Fruit fly (Drosophila melanogaster) S2 (cell line): ENCODE results near the gene CG13606.

Experiments
- CG8478 ChIP-seq: fragments of >200 bp; optimal IDR thresholded peaks from 2 replicates; lab custom pipeline; 2018
- CTCF ChIP-seq, 2 experiments: fragments of >200 bp; optimal IDR thresholded peaks; 2 replicates each; lab custom pipeline; 2018

The CG13606 gene

DNA sequence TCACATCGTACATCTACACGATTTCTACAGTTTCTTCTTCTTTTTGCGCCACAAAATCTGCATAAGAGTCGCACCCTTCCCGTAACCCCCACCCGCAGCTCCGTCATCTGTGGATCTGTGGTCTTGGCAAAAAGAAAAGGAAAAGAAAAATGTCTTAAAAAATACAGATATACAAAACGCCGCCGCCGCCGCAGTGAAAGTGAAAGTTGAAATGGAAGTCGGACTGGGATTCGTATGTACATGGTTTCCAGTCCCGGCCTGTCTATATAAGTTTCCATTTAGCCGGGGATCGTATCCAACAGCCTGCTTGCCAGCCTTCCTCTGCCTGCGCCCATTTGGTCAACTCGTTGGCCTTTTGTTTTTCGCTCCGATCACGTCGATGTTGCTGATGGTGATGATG, 43.6 kb downstream of the CG13606 start:
- TF ChIP-seq CTCF (optimal IDR thresholded peaks at IDR 0.05; lab: Kevin White, UChicago) (no peak), CG8478 (no peak)

DNA sequence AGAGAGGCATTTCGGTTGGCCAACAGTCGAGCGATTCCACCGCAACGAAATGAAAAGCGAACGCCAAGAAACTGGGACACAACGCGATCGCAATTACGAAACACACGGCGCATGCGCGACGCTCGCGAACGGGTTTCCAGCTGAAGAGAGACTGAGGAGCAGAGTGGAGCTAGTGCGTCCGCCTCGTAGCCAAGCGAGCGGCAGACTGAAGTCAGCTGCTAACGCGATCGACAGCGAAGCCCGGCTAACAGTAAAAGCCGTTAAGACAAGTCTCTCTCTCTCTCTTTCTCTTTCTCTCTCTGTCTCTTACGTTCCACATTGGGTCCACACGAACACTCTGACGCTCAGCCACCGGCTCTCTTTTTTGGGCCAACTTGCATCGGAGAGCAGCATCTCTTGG, 46.1 kb downstream of the CG13606 start, which contains the start of gene CG17786:
Gene CG17786, minus strand, starts transcription at position 154 of the 400 bp plus-strand sequence.
- TF ChIP-seq CG8478, result no peak
- no peak for TF ChIP-seq CTCF (optimal IDR thresholded peaks at IDR 0.05; lab: Kevin White, UChicago)

DNA sequence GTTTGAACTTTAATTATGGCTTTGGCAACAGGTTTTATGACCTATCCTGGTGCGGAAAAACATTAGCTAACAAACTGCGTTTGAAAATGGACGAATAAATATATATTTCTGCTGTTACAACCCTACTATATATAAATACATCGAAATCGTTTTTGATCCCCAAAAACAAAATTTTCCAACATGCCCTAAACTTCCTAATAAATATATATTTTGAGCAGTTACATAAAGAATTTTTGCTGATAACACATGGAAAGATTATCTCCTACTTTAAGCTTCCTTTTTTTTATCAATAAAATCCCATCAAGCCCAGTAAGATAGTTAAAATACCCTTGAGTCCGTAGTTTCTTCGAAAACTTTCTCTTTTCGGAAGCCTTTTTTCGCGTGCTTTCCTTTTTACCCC, 46.7 kb downstream of the CG13606 start:
- TF ChIP-seq CG8478 (no peak), CTCF (optimal IDR thresholded peaks at IDR 0.05; lab: Kevin White, UChicago) (no peak)

DNA sequence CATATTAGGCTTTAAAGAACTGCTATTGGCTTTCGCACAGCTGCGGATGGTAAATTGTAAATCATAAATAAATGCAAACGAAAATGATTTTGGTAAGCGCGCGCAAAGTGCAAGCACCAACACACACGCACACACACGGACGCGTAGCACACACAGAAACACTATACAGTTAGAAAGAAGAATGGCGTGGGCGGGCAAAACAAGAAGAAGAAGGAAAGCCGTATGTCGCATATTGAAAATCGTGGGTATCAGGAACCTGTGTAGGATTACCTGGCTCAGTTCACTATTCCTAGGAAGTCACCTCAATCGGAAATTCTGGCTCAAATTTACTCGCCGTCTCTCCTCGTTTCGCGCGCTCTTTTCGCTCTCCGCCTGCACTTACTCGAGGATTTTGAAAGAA, 48.4 kb downstream of the CG13606 start, which contains the start of gene cav:
Gene cav, plus strand, starts transcription at position 259 of the 400 bp plus-strand sequence.
- no peak for TF ChIP-seq CTCF (optimal IDR thresholded peaks at IDR 0.05; lab: Kevin White, UChicago)
- no peak for TF ChIP-seq CG8478

dm6 chr3R:24221334-24222302, 49.2 kb downstream of the CG13606 start, which contains the start of gene twin:
TSS of gene twin (minus strand) at chr3R:24221965.
- TF ChIP-seq CTCF (optimal IDR thresholded peaks at IDR 0.05; lab: Kevin White, UChicago) (no peak), CG8478 (no peak)

- peak in 1 of 2 experiments; percentile 4 for TF ChIP-seq CTCF (optimal IDR thresholded peaks at IDR 0.05; lab: Kevin White, UChicago)
- no peak for TF ChIP-seq CG8478
Observed at dm6 chr3R:24226744-24227143, 54.3 kb downstream of the CG13606 start, which contains the start of the genes Spps and CG13609. TSS of gene Spps (minus strand) at chr3R:24226934. TSS of gene CG13609 (plus strand) at chr3R:24227023.

dm6 chr3R:24228675-24229074, 56.2 kb downstream of the CG13606 start, which contains the start of gene Acp95EF:
TSS of gene Acp95EF (plus strand) at chr3R:24228975.
- TF ChIP-seq CG8478, result no peak
- no peak for TF ChIP-seq CTCF (optimal IDR thresholded peaks at IDR 0.05; lab: Kevin White, UChicago)

DNA sequence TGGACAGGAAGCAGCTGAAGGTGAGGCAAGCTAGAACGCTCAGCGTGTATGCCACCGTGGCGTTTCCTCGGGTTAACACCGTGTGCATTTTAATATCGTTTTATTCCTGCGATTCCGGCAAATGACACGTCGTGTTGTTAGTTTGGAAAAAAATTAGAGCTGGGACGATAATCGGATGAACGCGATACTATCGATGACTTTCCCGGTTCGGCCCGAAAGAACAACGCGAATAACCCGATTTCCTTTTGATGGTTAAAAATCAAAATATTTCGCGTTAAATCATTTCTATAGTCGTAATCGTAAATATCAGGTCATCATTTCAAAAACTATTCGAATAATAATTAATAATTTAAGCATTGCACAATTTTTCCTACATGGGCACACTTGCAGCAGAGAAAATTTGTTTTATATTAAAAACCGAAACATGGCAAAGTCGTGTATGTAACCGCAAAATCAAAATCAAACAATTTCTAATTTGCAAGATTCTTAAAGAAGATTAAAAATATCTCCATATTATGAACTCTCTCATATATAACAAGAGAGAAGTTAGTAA, 57.5 kb downstream of the CG13606 start, which contains the start of gene Spase22-23:
Gene Spase22-23, minus strand, starts transcription at position 166 of the 553 bp plus-strand sequence.
- TF ChIP-seq CTCF (optimal IDR thresholded peaks at IDR 0.05; lab: Kevin White, UChicago) (no peak), CG8478 (no peak)

DNA sequence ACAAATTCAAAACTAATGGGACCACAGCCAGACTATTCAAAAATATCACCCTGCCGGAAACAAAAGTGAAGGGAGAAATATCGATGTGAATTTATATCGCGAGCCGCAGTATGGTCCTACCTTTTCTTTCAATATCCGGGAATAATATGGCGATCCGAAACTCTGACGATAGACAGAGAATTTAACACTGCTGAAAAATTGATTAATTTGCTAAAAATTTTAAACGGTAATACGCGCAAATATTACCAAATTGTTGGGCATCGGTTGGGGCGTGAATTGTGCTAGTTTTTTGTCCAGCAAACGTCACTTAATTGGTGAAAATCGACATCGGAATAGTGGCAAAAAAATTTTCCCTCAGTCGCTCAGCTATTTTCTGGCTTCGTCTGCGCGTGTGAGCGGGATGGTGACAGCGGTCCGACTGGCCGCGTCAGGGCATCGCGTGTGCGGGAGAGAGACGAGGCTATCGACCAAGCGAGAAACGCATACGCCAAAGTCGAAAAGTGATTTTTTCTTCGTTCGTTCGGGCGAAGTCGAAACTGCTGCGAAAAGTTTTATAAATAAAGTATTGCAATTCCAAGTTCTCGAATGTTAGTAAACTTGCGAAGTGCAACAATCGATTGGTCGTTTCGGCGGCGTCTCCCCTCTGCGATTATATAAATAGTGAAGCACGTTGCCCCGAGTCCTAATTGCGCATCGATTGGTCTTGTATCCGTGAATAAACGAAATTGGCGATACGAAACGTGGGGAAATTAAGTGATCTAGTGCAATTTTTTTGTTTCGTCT, 58.2 kb downstream of the CG13606 start, which contains the start of gene mask:
Gene mask, plus strand, starts transcription at position 140 of the 783 bp plus-strand sequence.
- TF ChIP-seq CTCF (optimal IDR thresholded peaks at IDR 0.05; lab: Kevin White, UChicago), result no peak
- TF ChIP-seq CG8478, result no peak

DNA sequence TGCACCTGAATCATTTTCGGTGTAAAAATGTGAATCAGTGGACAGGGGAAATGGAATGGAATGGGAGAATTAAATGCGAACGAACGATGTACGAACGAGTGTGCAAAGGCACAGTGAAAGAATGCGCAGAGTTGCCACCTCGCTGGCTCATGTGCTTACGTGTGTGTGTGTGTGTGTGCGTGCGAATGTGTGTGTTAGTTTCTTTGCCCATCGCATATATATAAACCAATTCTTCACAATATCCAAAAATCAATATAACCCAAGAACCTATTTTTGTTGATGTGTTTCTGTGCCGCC, 58.7 kb downstream of the CG13606 start:
- TF ChIP-seq CG8478, result no peak
- no peak for TF ChIP-seq CTCF (optimal IDR thresholded peaks at IDR 0.05; lab: Kevin White, UChicago)

DNA sequence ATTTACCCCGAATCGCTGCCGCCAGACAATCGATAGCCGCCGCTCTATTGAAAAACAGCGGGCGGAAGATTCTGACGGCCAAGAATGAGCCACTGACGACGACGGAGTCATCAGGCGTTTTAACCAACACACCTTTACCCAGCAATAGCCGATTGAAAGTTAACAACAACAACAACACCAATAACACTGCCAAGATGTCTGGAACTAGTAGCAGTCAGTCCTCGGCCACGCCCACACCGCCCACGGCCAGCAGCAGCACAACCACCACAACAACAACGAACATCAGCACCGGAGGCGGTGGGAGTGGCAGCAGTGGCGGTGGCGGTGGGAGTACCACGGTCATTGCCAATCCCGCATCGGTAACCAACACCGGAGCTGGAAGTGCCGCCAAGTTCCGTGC, 59.5 kb downstream of the CG13606 start:
- TF ChIP-seq CG8478 (no peak), CTCF (optimal IDR thresholded peaks at IDR 0.05; lab: Kevin White, UChicago) (no peak)
